Worm (Caenorhabditis elegans): ENCODE measurements around the gene zig-12.

ce11 chrX:8714845-8715244 is 48.9 kb upstream of the zig-12 start:
- TF ChIP-seq ceh-2 (tag; optimal IDR thresholded peaks at IDR 0.05) (no peak), che-1 (tag; optimal IDR thresholded peaks at IDR 0.05) (no peak), fkh-10 (GFP tag; optimal IDR thresholded peaks at IDR 0.05) (no peak), ceh-24 (tag; optimal IDR thresholded peaks at IDR 0.05) (no peak), pax-1 (tag; optimal IDR thresholded peaks at IDR 0.05) (no peak)

Data from whole organism, late embryonic.